Worm (Caenorhabditis elegans) whole organism, L4 larva: ENCODE results near the gene iscu-1.

ENCODE experiments used
- F44E2.7 ChIP-seq: fragments of 200-800 bp; sonication (Bioruptor generic); IDR thresholded peaks from 2 replicates; pipeline ENCODE4 v2.1.2; 2022; ENCODE audit warnings: missing genetic modification characterization, missing compliant biosample characterization
- R02D3.7 ChIP-seq: fragments of 150-350 bp; sonication (generic microtip); optimal IDR thresholded peaks from 3 replicates; lab custom pipeline; 2014; ENCODE audit warnings: missing biosample characterization, missing genetic modification characterization
- ama-1 ChIP-seq: fragments of 150-350 bp; optimal IDR thresholded peaks from 2 replicates; lab custom pipeline; 2014; ENCODE audit warnings: inconsistent platforms, mixed read lengths
- ceh-82 ChIP-seq: sonication (generic microtip); optimal IDR thresholded peaks from 2 replicates; lab custom pipeline; 2017; ENCODE audit warnings: missing biosample characterization, missing genetic modification characterization
- daf-12 ChIP-seq: fragments of 150-350 bp; optimal IDR thresholded peaks from 2 replicates; lab custom pipeline; 2014; ENCODE audit warnings: missing biosample characterization, missing genetic modification reagents, missing genetic modification characterization
- lin-13 ChIP-seq: fragments of 150-350 bp; optimal IDR thresholded peaks from 2 replicates; lab custom pipeline; 2014; ENCODE audit warnings: missing biosample characterization, missing genetic modification reagents, missing genetic modification characterization
- mdt-29 ChIP-seq: fragments of 200-800 bp; sonication (Bioruptor generic); IDR thresholded peaks from 2 replicates; pipeline ENCODE4 v1.3.6; 2022; ENCODE audit warnings: missing genetic modification reagents, missing genetic modification characterization, missing compliant biosample characterization
- nhr-11 ChIP-seq: fragments of 150-350 bp; optimal IDR thresholded peaks from 2 replicates; lab custom pipeline; 2014; ENCODE audit warnings: missing biosample characterization, missing genetic modification characterization
- nhr-77 ChIP-seq: fragments of 150-350 bp; optimal IDR thresholded peaks from 2 replicates; lab custom pipeline; 2014; ENCODE audit warnings: missing biosample characterization, missing genetic modification characterization
- spr-1 ChIP-seq: sonication (generic microtip); optimal IDR thresholded peaks from 2 replicates; lab custom pipeline; 2016; ENCODE audit warnings: mild to moderate bottlenecking, missing genetic modification characterization, missing compliant biosample characterization
- unc-62 ChIP-seq, 3 experiments: fragments of 150-350 bp in 1 of 3; sonication (generic microtip); optimal IDR thresholded peaks in 2 of 3; peaks in 1 of 3; 1 replicate in 1 of 3; 2 replicates in 2 of 3; lab custom pipeline; 2014 to 2017; ENCODE audit warnings: missing biosample characterization in 3 of 3, missing genetic modification characterization in 3 of 3, missing genetic modification reagents in 3 of 3, missing genotype in 1 of 3
- ztf-11 ChIP-seq: fragments of 150-350 bp; optimal IDR thresholded peaks from 2 replicates; lab custom pipeline; 2014; ENCODE audit warnings: missing biosample characterization, missing genetic modification characterization

DNA sequence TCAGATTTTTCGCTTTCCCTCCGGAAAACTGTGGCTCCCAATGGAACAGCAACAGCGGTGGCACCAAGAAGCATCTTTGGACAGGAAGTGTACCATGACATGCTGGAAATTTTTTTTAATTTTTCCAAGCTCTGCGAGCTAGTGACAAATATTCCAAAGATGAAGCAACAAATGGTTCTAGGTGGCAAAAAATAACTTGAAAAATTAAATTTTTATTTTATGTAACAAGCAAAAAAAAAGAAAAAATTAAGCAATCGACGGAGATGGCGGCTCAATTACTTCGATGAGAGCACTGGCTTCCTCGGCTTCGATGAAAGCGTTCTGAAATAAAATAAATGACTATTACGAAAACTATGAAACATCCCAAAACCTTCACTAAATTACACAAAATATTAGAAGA is 1.8 kb downstream of the iscu-1 start, which contains the start of gene lact-9:
- TF ChIP-seq daf-12 (tag; lab: Kevin White, UChicago), result no peak
- no peak for TF ChIP-seq nhr-77 (tag; lab: Kevin White, UChicago)
- no peak for TF ChIP-seq unc-62 (GFP tag; optimal IDR thresholded peaks at IDR 0.05 in 1 of 2; lab: Kevin White, UChicago)
- no peak for TF ChIP-seq unc-62 (tag; optimal IDR thresholded peaks at IDR 0.05; lab: Kevin White, UChicago)
- TF ChIP-seq ztf-11 (tag; lab: Kevin White, UChicago), result no peak
- TF ChIP-seq F44E2.7 (GFP tag; lab: Robert Waterston, UW), result no peak
- TF ChIP-seq ama-1 (lab: Kevin White, UChicago), result no peak
- no peak for TF ChIP-seq nhr-11
- no peak for TF ChIP-seq mdt-29
- TF ChIP-seq R02D3.7, result no peak
- no peak for TF ChIP-seq ceh-82 (tag; lab: Kevin White, UChicago)
- no peak for TF ChIP-seq lin-13 (GFP tag; lab: Kevin White, UChicago)
- no peak for TF ChIP-seq spr-1 (tag; lab: Kevin White, UChicago)
